Worm (Caenorhabditis elegans): ENCODE data around the gene E02A10.3.

- no peak for TF ChIP-seq fos-1 (tag; optimal IDR thresholded peaks at IDR 0.05)
- TF ChIP-seq nhr-237 (tag; optimal IDR thresholded peaks at IDR 0.05), result no peak
- no peak for TF ChIP-seq R02D3.7 (tag; optimal IDR thresholded peaks at IDR 0.05)
- TF ChIP-seq lsy-2 (tag; optimal IDR thresholded peaks at IDR 0.05), result no peak
- no peak for TF ChIP-seq aly-2 (tag; optimal IDR thresholded peaks at IDR 0.05)
- TF ChIP-seq nhr-6 (tag; optimal IDR thresholded peaks at IDR 0.05), result no peak
- TF ChIP-seq F13H6.1 (tag; optimal IDR thresholded peaks at IDR 0.05), result no peak
- TF ChIP-seq nhr-77 (tag; optimal IDR thresholded peaks at IDR 0.05), result no peak
- TF ChIP-seq crh-2 (tag; optimal IDR thresholded peaks at IDR 0.05), result no peak
- no peak for TF ChIP-seq nhr-12 (tag; optimal IDR thresholded peaks at IDR 0.05)
- no peak for TF ChIP-seq unc-55 (GFP tag; optimal IDR thresholded peaks at IDR 0.05)
- TF ChIP-seq mdl-1 (tag; optimal IDR thresholded peaks at IDR 0.05), result no peak
- no peak for TF ChIP-seq elt-1 (tag; optimal IDR thresholded peaks at IDR 0.05)
- no peak for TF ChIP-seq lin-11 (tag; optimal IDR thresholded peaks at IDR 0.05)
These were observed 55.3 kb downstream of the E02A10.3 start for ce11 chrV:12634746-12635145.
